Worm (Caenorhabditis elegans) whole organism, L1 larva: Measurements from ENCODE around the gene klp-4.

Experiments
- C04F5.9 ChIP-seq: sonication (generic microtip); optimal IDR thresholded peaks from 2 replicates; lab custom pipeline; 2016; ENCODE audit warnings: missing genetic modification characterization, missing compliant biosample characterization
- Y116A8C.19 ChIP-seq: sonication (generic microtip); optimal IDR thresholded peaks from 2 replicates; lab custom pipeline; 2016; ENCODE audit warnings: missing compliant biosample characterization, missing genetic modification characterization, borderline replicate concordance
- ama-1 ChIP-seq: fragments of 150-350 bp; optimal IDR thresholded peaks from 2 replicates; lab custom pipeline; 2014
- elt-2 ChIP-seq: sonication (generic microtip); optimal IDR thresholded peaks from 2 replicates; lab custom pipeline; 2016; ENCODE audit warnings: missing genetic modification characterization, mild to moderate bottlenecking, inconsistent platforms, missing compliant biosample characterization, missing genetic modification reagents
- fkh-10 ChIP-seq: sonication (generic microtip); optimal IDR thresholded peaks from 2 replicates; lab custom pipeline; 2017; ENCODE audit warnings: missing biosample characterization, missing genetic modification reagents, missing genetic modification characterization
- fos-1 ChIP-seq: fragments of 150-350 bp; optimal IDR thresholded peaks from 2 replicates; lab custom pipeline; 2014; ENCODE audit warnings: missing biosample characterization, missing genetic modification characterization
- lir-3 ChIP-seq: sonication (generic microtip); optimal IDR thresholded peaks from 2 replicates; lab custom pipeline; 2016; ENCODE audit warnings: mild to moderate bottlenecking, missing genetic modification characterization, moderate library complexity, missing compliant biosample characterization; ENCODE audit not compliant: poor library complexity
- mep-1 ChIP-seq: fragments of 150-350 bp; optimal IDR thresholded peaks from 2 replicates; lab custom pipeline; 2014; ENCODE audit warnings: missing biosample characterization, missing genetic modification characterization
- nhr-11 ChIP-seq: fragments of 150-350 bp; optimal IDR thresholded peaks from 2 replicates; lab custom pipeline; 2014; ENCODE audit warnings: missing biosample characterization, missing genetic modification characterization
- nhr-12 ChIP-seq: sonication (generic microtip); optimal IDR thresholded peaks from 2 replicates; lab custom pipeline; 2017; ENCODE audit warnings: missing biosample characterization, missing genetic modification characterization
- nhr-77 ChIP-seq: fragments of 150-350 bp; optimal IDR thresholded peaks from 2 replicates; lab custom pipeline; 2014; ENCODE audit warnings: missing biosample characterization, missing genetic modification characterization
- nhr-84 ChIP-seq: sonication (generic microtip); optimal IDR thresholded peaks from 2 replicates; lab custom pipeline; 2017; ENCODE audit warnings: missing biosample characterization, missing genetic modification characterization
- sup-37 ChIP-seq: fragments of 200-800 bp; sonication (Bioruptor generic); optimal IDR thresholded peaks from 2 replicates; lab custom pipeline; 2018; ENCODE audit warnings: mild to moderate bottlenecking, missing genetic modification characterization, missing compliant biosample characterization

ce11 chrX:3199249-3199648 is 20.7 kb upstream of the klp-4 start, which contains the start of gene fax-1:
- TF ChIP-seq nhr-12 (no peak), elt-2 (no peak), sup-37 (GFP tag; lab: Kevin White, UChicago) (no peak), fkh-10 (GFP tag; lab: Kevin White, UChicago) (no peak), nhr-77 (tag; lab: Kevin White, UChicago) (no peak), nhr-11 (tag; lab: Kevin White, UChicago) (no peak), C04F5.9 (tag; lab: Kevin White, UChicago) (no peak), lir-3 (no peak), ama-1 (lab: Kevin White, UChicago) (no peak), nhr-84 (tag; lab: Kevin White, UChicago) (no peak), fos-1 (tag; lab: Kevin White, UChicago) (no peak), Y116A8C.19 (tag; lab: Kevin White, UChicago) (no peak), mep-1 (tag; lab: Kevin White, UChicago) (no peak)
